Worm (Caenorhabditis elegans): ENCODE data around the gene C35A5.10.

DNA sequence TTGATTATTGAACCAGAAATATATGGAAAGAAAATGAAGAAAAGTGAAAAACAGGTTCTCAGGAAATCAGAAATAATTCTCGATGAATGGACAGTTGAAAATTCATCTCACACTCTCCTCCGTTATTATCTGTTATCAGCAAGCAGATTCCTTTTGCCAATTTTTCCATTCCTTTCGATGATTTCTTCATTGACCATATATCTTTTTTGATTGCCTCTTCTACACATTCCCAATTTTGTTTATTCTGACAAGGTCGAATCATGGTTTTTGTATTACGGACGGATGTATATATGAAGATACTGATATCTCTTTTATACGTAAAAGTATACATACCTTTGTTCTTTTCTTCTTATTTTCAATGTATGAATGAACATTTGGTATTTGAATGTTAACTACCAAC, 43.3 kb upstream of the C35A5.10 start:
- TF ChIP-seq unc-62 (GFP tag; optimal IDR thresholded peaks at IDR 0.05) = no peak
- no peak for TF ChIP-seq nhr-28 (tag; optimal IDR thresholded peaks at IDR 0.05)
- no peak for TF ChIP-seq blmp-1 (tag; optimal IDR thresholded peaks at IDR 0.05)
- TF ChIP-seq ceh-43 (GFP tag; optimal IDR thresholded peaks at IDR 0.05) = no peak
- no peak for TF ChIP-seq mep-1 (tag; optimal IDR thresholded peaks at IDR 0.05)
- no peak for TF ChIP-seq bed-3 (GFP tag; optimal IDR thresholded peaks at IDR 0.05)
- no peak for TF ChIP-seq nhr-76 (tag; optimal IDR thresholded peaks at IDR 0.05)
- no peak for TF ChIP-seq ztf-11 (tag; optimal IDR thresholded peaks at IDR 0.05)
- TF ChIP-seq sptf-1 (tag; optimal IDR thresholded peaks at IDR 0.05) = no peak
- no peak for TF ChIP-seq pha-4 (tag; optimal IDR thresholded peaks at IDR 0.05)
- TF ChIP-seq zip-8 (tag; optimal IDR thresholded peaks at IDR 0.05) = no peak

Data from whole organism, mixed stage, embryonic.